Fruit fly (Drosophila melanogaster): ENCODE measurements around the gene Nprl2.

Gene Nprl2

DNA sequence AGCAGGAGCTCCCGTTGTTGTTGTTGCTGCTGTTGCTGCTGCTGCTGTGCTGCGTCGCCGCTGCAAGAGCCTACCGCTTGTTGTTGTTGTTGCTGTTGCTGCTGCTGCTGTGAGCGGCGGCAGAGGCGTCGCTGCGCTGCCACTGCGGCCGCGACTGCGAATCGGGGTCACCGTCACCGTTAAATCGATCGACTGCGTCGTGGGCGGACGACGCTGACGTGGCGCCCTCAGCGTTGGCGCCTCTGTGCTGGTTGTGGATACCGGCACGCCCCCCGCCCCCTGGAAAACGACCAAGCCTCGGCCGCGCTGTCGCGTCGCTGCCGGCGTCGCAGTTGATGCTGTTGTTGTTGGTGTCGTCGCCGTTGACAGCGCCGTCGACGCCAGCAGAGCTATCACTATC lies 34.6 kb downstream of the Nprl2 start:
- TF ChIP-seq kay (GFP tag; ENCODE audit: borderline replicate concordance) (no peak), CG12768 (GFP tag; optimal IDR thresholded peaks at IDR 0.05) (no peak), tj (GFP tag; optimal IDR thresholded peaks at IDR 0.05) (no peak), Hr96 (GFP tag; optimal IDR thresholded peaks at IDR 0.05) (no peak), cic (GFP tag; optimal IDR thresholded peaks at IDR 0.05) (no peak), Mnt (GFP tag; optimal IDR thresholded peaks at IDR 0.05) (no peak), cnc (optimal IDR thresholded peaks at IDR 0.05) (no peak), CG14711 (tag; optimal IDR thresholded peaks at IDR 0.05) (no peak), CG11617 (GFP tag; optimal IDR thresholded peaks at IDR 0.05) (no peak), toe (GFP tag; optimal IDR thresholded peaks at IDR 0.05) (no peak), bab1 (GFP tag; optimal IDR thresholded peaks at IDR 0.05) (no peak), ovo (GFP tag; optimal IDR thresholded peaks at IDR 0.05) (no peak), CG7045 (GFP tag; optimal IDR thresholded peaks at IDR 0.05) (no peak), Crg-1 (GFP tag; optimal IDR thresholded peaks at IDR 0.05) (no peak), CG7101 (tag; optimal IDR thresholded peaks at IDR 0.05) (no peak), CG1620 (GFP tag; optimal IDR thresholded peaks at IDR 0.05) (no peak), CG5204 (GFP tag; optimal IDR thresholded peaks at IDR 0.05) (no peak), pad (GFP tag; optimal IDR thresholded peaks at IDR 0.05) (no peak), CG33017 (tag; optimal IDR thresholded peaks at IDR 0.05) (no peak), Clk (GFP tag; optimal IDR thresholded peaks at IDR 0.05) (no peak)

DNA sequence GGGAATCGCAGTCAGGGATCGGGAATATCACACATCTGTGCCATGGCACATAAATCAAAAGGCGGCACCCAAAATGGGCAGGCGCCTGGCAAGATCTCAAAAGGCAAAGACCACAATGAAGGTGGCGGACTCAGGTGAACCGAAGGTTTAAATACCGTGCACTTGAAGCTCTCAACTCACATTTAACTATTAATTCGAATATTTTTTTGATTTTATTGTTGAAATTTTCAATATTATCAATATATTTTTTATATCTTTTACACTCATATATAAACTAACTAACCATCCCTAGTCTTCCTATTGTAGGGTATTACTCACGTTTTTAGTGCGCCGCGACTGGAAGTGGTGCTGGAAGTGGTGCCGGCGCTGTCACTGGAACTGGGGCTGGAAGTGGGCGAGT lies 35.2 kb downstream of the Nprl2 start:
- TF ChIP-seq CG7045 (GFP tag; optimal IDR thresholded peaks at IDR 0.05): no peak
- TF ChIP-seq CG33017 (tag; optimal IDR thresholded peaks at IDR 0.05): no peak
- TF ChIP-seq CG14711 (tag; optimal IDR thresholded peaks at IDR 0.05): no peak
- TF ChIP-seq CG7101 (tag; optimal IDR thresholded peaks at IDR 0.05): no peak
- TF ChIP-seq CG11617 (GFP tag; optimal IDR thresholded peaks at IDR 0.05): no peak
- TF ChIP-seq toe (GFP tag; optimal IDR thresholded peaks at IDR 0.05): no peak
- TF ChIP-seq bab1 (GFP tag; optimal IDR thresholded peaks at IDR 0.05): no peak
- no peak for TF ChIP-seq kay (GFP tag; ENCODE audit: borderline replicate concordance)

DNA sequence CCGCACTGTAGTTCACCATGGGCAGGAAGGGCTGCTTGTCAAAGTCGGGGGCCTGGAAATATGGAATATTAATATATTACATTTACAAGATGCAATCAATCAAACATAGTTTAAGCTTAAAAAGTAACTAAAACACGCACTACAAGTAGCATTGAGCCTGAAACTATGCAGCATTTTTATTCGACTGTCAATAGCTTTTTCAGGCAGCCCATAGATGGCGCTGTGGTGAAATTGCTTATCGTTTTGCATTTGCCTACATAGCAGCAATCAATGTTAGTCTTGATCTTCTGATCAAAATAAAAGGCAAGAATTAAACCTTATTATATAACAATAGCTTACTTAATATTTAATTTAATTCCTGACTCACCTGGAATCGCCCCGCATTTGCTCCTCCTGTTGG lies 37.6 kb downstream of the Nprl2 start:
- TF ChIP-seq kay (GFP tag; ENCODE audit: borderline replicate concordance): no peak
- no peak for TF ChIP-seq tj (GFP tag; optimal IDR thresholded peaks at IDR 0.05)
- TF ChIP-seq bab1 (GFP tag; optimal IDR thresholded peaks at IDR 0.05): no peak
- TF ChIP-seq CG11617 (GFP tag; optimal IDR thresholded peaks at IDR 0.05): no peak
- TF ChIP-seq Crg-1 (GFP tag; optimal IDR thresholded peaks at IDR 0.05): no peak
- no peak for TF ChIP-seq CG5204 (GFP tag; optimal IDR thresholded peaks at IDR 0.05)
- TF ChIP-seq toe (GFP tag; optimal IDR thresholded peaks at IDR 0.05): no peak
- TF ChIP-seq CG7045 (GFP tag; optimal IDR thresholded peaks at IDR 0.05): no peak
- no peak for TF ChIP-seq ovo (GFP tag; optimal IDR thresholded peaks at IDR 0.05)
- no peak for TF ChIP-seq CG33017 (tag; optimal IDR thresholded peaks at IDR 0.05)
- no peak for TF ChIP-seq CG14711 (tag; optimal IDR thresholded peaks at IDR 0.05)
- no peak for TF ChIP-seq Hr96 (GFP tag; optimal IDR thresholded peaks at IDR 0.05)
- no peak for TF ChIP-seq cic (GFP tag; optimal IDR thresholded peaks at IDR 0.05)
- no peak for TF ChIP-seq cnc (optimal IDR thresholded peaks at IDR 0.05)
- TF ChIP-seq Mnt (GFP tag; optimal IDR thresholded peaks at IDR 0.05): no peak
- TF ChIP-seq pad (GFP tag; optimal IDR thresholded peaks at IDR 0.05): no peak
- no peak for TF ChIP-seq Clk (GFP tag; optimal IDR thresholded peaks at IDR 0.05)
- no peak for TF ChIP-seq CG7101 (tag; optimal IDR thresholded peaks at IDR 0.05)

DNA sequence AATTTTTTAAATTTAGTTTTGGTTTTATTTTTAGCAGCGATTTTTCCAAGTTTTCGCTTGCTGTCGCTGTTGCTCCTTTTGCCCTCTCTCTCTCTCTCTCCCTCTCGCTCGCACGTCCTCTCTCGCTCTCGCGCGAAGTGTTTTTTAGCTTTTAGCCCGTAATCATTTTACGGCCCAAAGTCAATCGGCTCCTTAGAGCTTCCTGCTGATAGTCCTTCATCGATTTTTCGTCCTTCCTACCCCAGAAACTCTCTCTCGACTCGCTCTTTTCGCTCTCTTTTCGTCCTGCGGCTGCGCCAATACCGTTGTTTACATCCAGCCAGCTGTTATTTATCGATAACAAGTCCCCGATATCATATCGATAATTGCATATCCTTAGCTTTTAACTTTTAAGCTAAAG lies 39.9 kb downstream of the Nprl2 start, which contains the start of gene RSG7:
Gene RSG7 (minus strand): TSS at position 139 of the 400 bp plus-strand sequence.
- TF ChIP-seq CG1620 (GFP tag; optimal IDR thresholded peaks at IDR 0.05) (no peak), pad (GFP tag; optimal IDR thresholded peaks at IDR 0.05) (no peak), CG12768 (GFP tag; optimal IDR thresholded peaks at IDR 0.05) (no peak), bab1 (GFP tag; optimal IDR thresholded peaks at IDR 0.05) (no peak), CG33017 (tag; optimal IDR thresholded peaks at IDR 0.05) (no peak), CG11617 (GFP tag; optimal IDR thresholded peaks at IDR 0.05) (no peak), toe (GFP tag; optimal IDR thresholded peaks at IDR 0.05) (no peak), cnc (optimal IDR thresholded peaks at IDR 0.05) (no peak), Hr96 (GFP tag; optimal IDR thresholded peaks at IDR 0.05) (no peak), kay (GFP tag; ENCODE audit: borderline replicate concordance) (no peak), Crg-1 (GFP tag; optimal IDR thresholded peaks at IDR 0.05) (no peak), CG7101 (tag; optimal IDR thresholded peaks at IDR 0.05) (no peak), tj (GFP tag; optimal IDR thresholded peaks at IDR 0.05) (no peak), ovo (GFP tag; optimal IDR thresholded peaks at IDR 0.05) (no peak), cic (GFP tag; optimal IDR thresholded peaks at IDR 0.05) (no peak), CG14711 (tag; optimal IDR thresholded peaks at IDR 0.05) (no peak), Clk (GFP tag; optimal IDR thresholded peaks at IDR 0.05) (no peak), CG7045 (GFP tag; optimal IDR thresholded peaks at IDR 0.05) (no peak), CG5204 (GFP tag; optimal IDR thresholded peaks at IDR 0.05) (no peak)

DNA sequence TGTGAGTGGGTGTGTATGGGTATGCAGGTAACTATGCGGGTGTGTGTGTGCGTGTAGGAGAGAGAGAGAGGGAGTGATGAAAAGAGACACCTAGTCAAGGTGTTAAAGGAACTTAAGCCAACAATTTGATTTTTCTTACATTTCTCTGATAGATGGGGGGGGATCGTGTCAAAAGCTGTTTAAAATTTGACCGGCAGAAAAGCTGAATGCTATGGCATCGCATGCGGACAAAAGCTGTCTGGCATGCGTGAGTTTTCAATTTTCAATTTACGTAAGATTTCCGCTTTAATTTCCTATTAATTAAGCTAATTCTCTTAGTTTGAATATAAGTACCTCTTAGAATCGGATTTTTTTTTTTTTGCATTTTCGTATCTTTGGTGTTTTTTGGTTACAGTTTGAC lies 44.3 kb downstream of the Nprl2 start:
- no peak for TF ChIP-seq cnc (optimal IDR thresholded peaks at IDR 0.05)
- TF ChIP-seq Mnt (GFP tag; optimal IDR thresholded peaks at IDR 0.05): no peak
- no peak for TF ChIP-seq toe (GFP tag; optimal IDR thresholded peaks at IDR 0.05)
- no peak for TF ChIP-seq cic (GFP tag; optimal IDR thresholded peaks at IDR 0.05)
- no peak for TF ChIP-seq Hr96 (GFP tag; optimal IDR thresholded peaks at IDR 0.05)
- no peak for TF ChIP-seq CG11617 (GFP tag; optimal IDR thresholded peaks at IDR 0.05)
- no peak for TF ChIP-seq CG33017 (tag; optimal IDR thresholded peaks at IDR 0.05)
- no peak for TF ChIP-seq tj (GFP tag; optimal IDR thresholded peaks at IDR 0.05)
- no peak for TF ChIP-seq CG14711 (tag; optimal IDR thresholded peaks at IDR 0.05)
- TF ChIP-seq ovo (GFP tag; optimal IDR thresholded peaks at IDR 0.05): no peak
- TF ChIP-seq kay (GFP tag; ENCODE audit: borderline replicate concordance): no peak
- TF ChIP-seq CG7045 (GFP tag; optimal IDR thresholded peaks at IDR 0.05): no peak
- no peak for TF ChIP-seq Crg-1 (GFP tag; optimal IDR thresholded peaks at IDR 0.05)
- TF ChIP-seq pad (GFP tag; optimal IDR thresholded peaks at IDR 0.05): no peak
- TF ChIP-seq bab1 (GFP tag; optimal IDR thresholded peaks at IDR 0.05): no peak
- TF ChIP-seq CG1620 (GFP tag; optimal IDR thresholded peaks at IDR 0.05): no peak
- no peak for TF ChIP-seq CG12768 (GFP tag; optimal IDR thresholded peaks at IDR 0.05)
- no peak for TF ChIP-seq CG5204 (GFP tag; optimal IDR thresholded peaks at IDR 0.05)
- TF ChIP-seq Clk (GFP tag; optimal IDR thresholded peaks at IDR 0.05): no peak

DNA sequence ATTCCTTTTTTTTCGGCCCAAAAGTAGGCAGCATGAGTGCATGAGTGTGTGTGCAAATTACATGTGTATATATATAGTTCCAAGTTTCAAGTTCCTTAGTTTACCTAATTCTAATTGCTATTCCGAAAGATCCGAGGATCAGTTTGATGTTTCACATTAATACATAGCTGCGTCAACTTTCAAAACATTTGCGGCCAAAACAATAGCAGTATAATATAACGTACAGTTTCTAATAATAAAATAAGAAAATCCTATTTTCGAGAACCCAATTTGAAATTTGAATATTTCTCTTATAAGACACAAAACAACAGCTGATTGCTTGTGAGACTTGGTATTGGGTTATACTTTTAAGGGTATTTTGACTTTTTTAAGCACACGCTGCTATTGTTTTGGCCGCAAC lies 45.1 kb downstream of the Nprl2 start:
- TF ChIP-seq Crg-1 (GFP tag; optimal IDR thresholded peaks at IDR 0.05) (no peak), CG5204 (GFP tag; optimal IDR thresholded peaks at IDR 0.05) (no peak), cic (GFP tag; optimal IDR thresholded peaks at IDR 0.05) (no peak), pad (GFP tag; optimal IDR thresholded peaks at IDR 0.05) (no peak), bab1 (GFP tag; optimal IDR thresholded peaks at IDR 0.05) (no peak), kay (GFP tag; ENCODE audit: borderline replicate concordance) (no peak), toe (GFP tag; optimal IDR thresholded peaks at IDR 0.05) (no peak), CG11617 (GFP tag; optimal IDR thresholded peaks at IDR 0.05) (no peak), CG14711 (tag; optimal IDR thresholded peaks at IDR 0.05) (no peak), tj (GFP tag; optimal IDR thresholded peaks at IDR 0.05) (no peak), CG12768 (GFP tag; optimal IDR thresholded peaks at IDR 0.05) (no peak), Clk (GFP tag; optimal IDR thresholded peaks at IDR 0.05) (no peak), Mnt (GFP tag; optimal IDR thresholded peaks at IDR 0.05) (no peak), ovo (GFP tag; optimal IDR thresholded peaks at IDR 0.05) (no peak), CG7045 (GFP tag; optimal IDR thresholded peaks at IDR 0.05) (no peak), CG33017 (tag; optimal IDR thresholded peaks at IDR 0.05) (no peak), cnc (optimal IDR thresholded peaks at IDR 0.05) (no peak), CG1620 (GFP tag; optimal IDR thresholded peaks at IDR 0.05) (no peak)
